Fruit fly (Drosophila melanogaster): Measurements from ENCODE around the gene dop.
A peak's percentile ranks its signal among the peaks of the same experiment; 100 is the strongest.

The dop gene

dm6 chr3L:15597037-15597785 lies 31.4 kb downstream of the dop start (continued):
- TF ChIP-seq Meics (GFP tag; optimal IDR thresholded peaks at IDR 0.05): peak; percentile 5
- no peak for TF ChIP-seq slp2 (GFP tag; optimal IDR thresholded peaks at IDR 0.05)
- no peak for TF ChIP-seq YL-1 (GFP tag; optimal IDR thresholded peaks at IDR 0.05)
- TF ChIP-seq caup (GFP tag; optimal IDR thresholded peaks at IDR 0.05; ENCODE audit: severe bottlenecking): peak; percentile 49
- TF ChIP-seq CG6854 (GFP tag; optimal IDR thresholded peaks at IDR 0.05): peak; percentile 19
- TF ChIP-seq phol (tag; optimal IDR thresholded peaks at IDR 0.05): no peak
- TF ChIP-seq Max (GFP tag; optimal IDR thresholded peaks at IDR 0.05): no peak
- no peak for TF ChIP-seq h (optimal IDR thresholded peaks at IDR 0.05)
- no peak for TF ChIP-seq Kr (GFP tag; optimal IDR thresholded peaks at IDR 0.05)
- TF ChIP-seq hbn (GFP tag; IDR thresholded peaks at IDR 0.05; ENCODE audit: partially characterized antibody): no peak
- no peak for TF ChIP-seq pfk (GFP tag; optimal IDR thresholded peaks at IDR 0.05)
- no peak for TF ChIP-seq CG9437 (GFP tag; optimal IDR thresholded peaks at IDR 0.05)
- TF ChIP-seq Hey (tag; optimal IDR thresholded peaks at IDR 0.05): no peak
- no peak for TF ChIP-seq twi (tag; optimal IDR thresholded peaks at IDR 0.05)
- peak; percentile 22 for TF ChIP-seq Blimp-1 (GFP tag; optimal IDR thresholded peaks at IDR 0.05)
- TF ChIP-seq CG3838 (GFP tag; optimal IDR thresholded peaks at IDR 0.05): no peak
- TF ChIP-seq CG12744 (GFP tag; optimal IDR thresholded peaks at IDR 0.05): no peak

- TF ChIP-seq CG15269 (tag; optimal IDR thresholded peaks at IDR 0.05) (peak; percentile 19), CG10543 (GFP tag; optimal IDR thresholded peaks at IDR 0.05) (peak; percentile 19), lab (GFP tag; optimal IDR thresholded peaks at IDR 0.05) (peak; percentile 78), CG34376 (GFP tag; optimal IDR thresholded peaks at IDR 0.05) (peak; percentile 83), sd (tag; optimal IDR thresholded peaks at IDR 0.05) (peak; percentile 42), exex (tag; optimal IDR thresholded peaks at IDR 0.05) (peak; percentile 99), CG1602 (GFP tag; optimal IDR thresholded peaks at IDR 0.05) (no peak), wek (GFP tag; optimal IDR thresholded peaks at IDR 0.05) (peak; percentile 25), run (tag; optimal IDR thresholded peaks at IDR 0.05) (peak; percentile 46), caup (GFP tag; optimal IDR thresholded peaks at IDR 0.05; ENCODE audit: severe bottlenecking) (peak; percentile 14), cwo (GFP tag; optimal IDR thresholded peaks at IDR 0.05) (peak; percentile 45), h (optimal IDR thresholded peaks at IDR 0.05) (no peak), Doc2 (GFP tag; IDR thresholded peaks at IDR 0.05) (no peak), Dll (GFP tag; IDR thresholded peaks at IDR 0.05; ENCODE audit: partially characterized antibody) (0 out of 4 replicates have a peak, but pooled peaks have one; percentile 9), Mes4 (GFP tag; optimal IDR thresholded peaks at IDR 0.05) (no peak), Optix (GFP tag; IDR thresholded peaks at IDR 0.05) (no peak), CG13894 (tag; optimal IDR thresholded peaks at IDR 0.05) (peak; percentile 55), Kr (GFP tag; optimal IDR thresholded peaks at IDR 0.05) (no peak), CG10147 (GFP tag; optimal IDR thresholded peaks at IDR 0.05) (peak; percentile 6), CG18599 (GFP tag; optimal IDR thresholded peaks at IDR 0.05) (peak; percentile 39), Asciz (GFP tag; optimal IDR thresholded peaks at IDR 0.05) (peak; percentile 20), CG13296 (GFP tag; optimal IDR thresholded peaks at IDR 0.05) (peak; percentile 23), CoRest (tag; optimal IDR thresholded peaks at IDR 0.05) (no peak), ssp (GFP tag; IDR thresholded peaks at IDR 0.05) (no peak), Deaf1 (tag; optimal IDR thresholded peaks at IDR 0.05) (peak; percentile 1), unpg (GFP tag; optimal IDR thresholded peaks at IDR 0.05) (no peak), Lpt (GFP tag; optimal IDR thresholded peaks at IDR 0.05) (no peak), grn (GFP tag; optimal IDR thresholded peaks at IDR 0.05) (peak; percentile 57), Sox100B (GFP tag; optimal IDR thresholded peaks at IDR 0.05) (no peak), sug (tag; optimal IDR thresholded peaks at IDR 0.05) (peak; percentile 79), chif (GFP tag; optimal IDR thresholded peaks at IDR 0.05) (no peak), grau (tag; optimal IDR thresholded peaks at IDR 0.05) (no peak), CG10366 (GFP tag; IDR thresholded peaks at IDR 0.05) (no peak), onecut (GFP tag; IDR thresholded peaks at IDR 0.05) (0 out of 2 replicates have a peak, but pooled peaks have one; percentile 24)
These were observed 32.1 kb downstream of the dop start for dm6 chr3L:15597945-15598344.

All from whole organism, embryonic.